Fruit fly (Drosophila melanogaster) whole organism, wandering third instar larva: ENCODE data around the gene CG5217.

Experiments
- br ChIP-seq: fragments of 200-800 bp; sonication (Bioruptor generic); optimal IDR thresholded peaks from 2 replicates; lab custom pipeline; 2016; ENCODE audit warnings: missing biosample characterization, missing genetic modification characterization
- h ChIP-seq: fragments of 200-800 bp; sonication (Bioruptor generic); optimal IDR thresholded peaks from 3 replicates; lab custom pipeline; 2016; ENCODE audit warnings: missing biosample characterization, mild to moderate bottlenecking, missing genetic modification characterization
- lola ChIP-seq: fragments of >200 bp; optimal IDR thresholded peaks from 2 replicates; lab custom pipeline; 2017; ENCODE audit warnings: missing biosample characterization, missing genetic modification characterization
- tai ChIP-seq: sonication (Bioruptor generic); optimal IDR thresholded peaks from 2 replicates; lab custom pipeline; 2016; ENCODE audit warnings: missing biosample characterization, missing genetic modification characterization
- usp ChIP-seq: fragments of >200 bp; optimal IDR thresholded peaks from 2 replicates; lab custom pipeline; 2017; ENCODE audit warnings: missing biosample characterization, missing genetic modification characterization

DNA sequence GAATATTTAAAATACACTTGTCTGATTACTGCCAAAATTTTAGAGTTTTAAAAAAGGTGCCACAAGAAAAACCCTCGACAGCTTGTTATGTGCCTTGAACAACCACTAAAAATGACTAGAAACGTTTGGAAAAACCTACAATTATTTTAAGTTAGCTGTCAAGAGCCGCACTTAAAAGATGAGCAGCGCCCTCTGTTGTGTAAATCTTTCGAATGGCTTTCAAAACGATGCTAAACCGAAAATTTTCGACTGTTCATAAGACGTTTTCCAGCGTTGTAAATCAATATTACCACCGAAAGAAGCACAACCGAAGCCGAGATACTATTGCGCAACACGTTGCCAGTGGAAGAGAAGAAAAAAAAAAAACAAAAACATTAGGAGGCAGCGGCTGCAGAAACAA, 23.2 kb upstream of the CG5217 start:
- no peak for TF ChIP-seq lola
- TF ChIP-seq tai (GFP tag; lab: Kevin White, UChicago), result no peak
- TF ChIP-seq h, result no peak
- TF ChIP-seq usp (GFP tag; lab: Kevin White, UChicago), result no peak
- no peak for TF ChIP-seq br (GFP tag; lab: Kevin White, UChicago)
